Worm (Caenorhabditis elegans): ENCODE results near the gene F54B11.5.

The F54B11.5 gene

ce11 chrX:13578483-13578882 lies 17.4 kb downstream of the F54B11.5 start, which contains the start of gene F54B11.11:
TSS of gene F54B11.11 (plus strand) at chrX:13578783.
- TF ChIP-seq ref-2 (tag; optimal IDR thresholded peaks at IDR 0.05) (no peak), ceh-45 (GFP tag; IDR thresholded peaks at IDR 0.05) (no peak), unc-55 (GFP tag; optimal IDR thresholded peaks at IDR 0.05) (no peak), ceh-19 (GFP tag; optimal IDR thresholded peaks at IDR 0.05) (no peak), ceh-6 (GFP tag; optimal IDR thresholded peaks at IDR 0.05) (no peak), hlh-15 (tag; optimal IDR thresholded peaks at IDR 0.05) (no peak), T23F11.4 (GFP tag; optimal IDR thresholded peaks at IDR 0.05) (no peak), ceh-30 (tag; optimal IDR thresholded peaks at IDR 0.05) (no peak), ceh-9 (tag; optimal IDR thresholded peaks at IDR 0.05) (no peak), ceh-14 (tag; optimal IDR thresholded peaks at IDR 0.05) (no peak), hlh-30 (tag; optimal IDR thresholded peaks at IDR 0.05; ENCODE audit: insufficient read depth) (no peak), pros-1 (tag; optimal IDR thresholded peaks at IDR 0.05) (no peak), Y22D7AL.16 (tag; optimal IDR thresholded peaks at IDR 0.05) (no peak), pha-2 (tag; optimal IDR thresholded peaks at IDR 0.05) (no peak), eyg-1 (tag; optimal IDR thresholded peaks at IDR 0.05) (no peak), ceh-22 (tag; optimal IDR thresholded peaks at IDR 0.05) (no peak), hlh-6 (tag; optimal IDR thresholded peaks at IDR 0.05) (no peak), lin-11 (tag; optimal IDR thresholded peaks at IDR 0.05) (no peak), madf-2 (tag; optimal IDR thresholded peaks at IDR 0.05) (no peak), C38D4.7 (GFP tag; optimal IDR thresholded peaks at IDR 0.05) (no peak)

ce11 chrX:13574029-13574428 lies 21.8 kb downstream of the F54B11.5 start:
- TF ChIP-seq sox-4 (tag; optimal IDR thresholded peaks at IDR 0.05) (no peak), ama-1 (optimal IDR thresholded peaks at IDR 0.05) (no peak), fkh-6 (tag; optimal IDR thresholded peaks at IDR 0.05) (no peak), lim-6 (tag; optimal IDR thresholded peaks at IDR 0.05) (no peak), sdc-2 (tag; optimal IDR thresholded peaks at IDR 0.05) (no peak), ceh-45 (GFP tag; IDR thresholded peaks at IDR 0.05) (no peak), hlh-8 (tag; optimal IDR thresholded peaks at IDR 0.05) (no peak), elt-2 (tag; optimal IDR thresholded peaks at IDR 0.05) (no peak), pat-9 (tag; optimal IDR thresholded peaks at IDR 0.05) (no peak), che-1 (tag; optimal IDR thresholded peaks at IDR 0.05) (no peak), pha-2 (tag; optimal IDR thresholded peaks at IDR 0.05) (no peak), elt-4 (tag; optimal IDR thresholded peaks at IDR 0.05) (no peak), ahr-1 (tag; optimal IDR thresholded peaks at IDR 0.05) (no peak), hlh-13 (GFP tag; optimal IDR thresholded peaks at IDR 0.05) (no peak), F13H6.1 (tag; optimal IDR thresholded peaks at IDR 0.05) (no peak)

- no peak for TF ChIP-seq hlh-15 (tag; optimal IDR thresholded peaks at IDR 0.05)
These were observed 26.0 kb downstream of the F54B11.5 start, which contains the start of gene R01E6.7 for ce11 chrX:13569854-13570253. TSS of gene R01E6.7 (minus strand) at chrX:13569954.

- TF ChIP-seq hlh-6 (tag; optimal IDR thresholded peaks at IDR 0.05) (no peak), pha-4 (tag; optimal IDR thresholded peaks at IDR 0.05) (no peak), ceh-6 (GFP tag; optimal IDR thresholded peaks at IDR 0.05) (no peak), ztf-16 (tag; optimal IDR thresholded peaks at IDR 0.05) (no peak), ceh-48 (tag; optimal IDR thresholded peaks at IDR 0.05) (no peak), hlh-13 (GFP tag; optimal IDR thresholded peaks at IDR 0.05) (no peak), zip-5 (tag; optimal IDR thresholded peaks at IDR 0.05) (no peak), ahr-1 (tag; optimal IDR thresholded peaks at IDR 0.05) (no peak), ets-4 (tag; optimal IDR thresholded peaks at IDR 0.05) (no peak), K02D7.2 (tag; optimal IDR thresholded peaks at IDR 0.05) (no peak), tbx-2 (tag; optimal IDR thresholded peaks at IDR 0.05) (no peak)
These were observed 29.4 kb downstream of the F54B11.5 start, which contains the start of gene R01E6.2 for ce11 chrX:13566436-13566835. TSS of gene R01E6.2 (minus strand) at chrX:13566536.
